Fruit fly (Drosophila melanogaster): Measurements from ENCODE around the gene Yod1.

Gene Yod1

DNA sequence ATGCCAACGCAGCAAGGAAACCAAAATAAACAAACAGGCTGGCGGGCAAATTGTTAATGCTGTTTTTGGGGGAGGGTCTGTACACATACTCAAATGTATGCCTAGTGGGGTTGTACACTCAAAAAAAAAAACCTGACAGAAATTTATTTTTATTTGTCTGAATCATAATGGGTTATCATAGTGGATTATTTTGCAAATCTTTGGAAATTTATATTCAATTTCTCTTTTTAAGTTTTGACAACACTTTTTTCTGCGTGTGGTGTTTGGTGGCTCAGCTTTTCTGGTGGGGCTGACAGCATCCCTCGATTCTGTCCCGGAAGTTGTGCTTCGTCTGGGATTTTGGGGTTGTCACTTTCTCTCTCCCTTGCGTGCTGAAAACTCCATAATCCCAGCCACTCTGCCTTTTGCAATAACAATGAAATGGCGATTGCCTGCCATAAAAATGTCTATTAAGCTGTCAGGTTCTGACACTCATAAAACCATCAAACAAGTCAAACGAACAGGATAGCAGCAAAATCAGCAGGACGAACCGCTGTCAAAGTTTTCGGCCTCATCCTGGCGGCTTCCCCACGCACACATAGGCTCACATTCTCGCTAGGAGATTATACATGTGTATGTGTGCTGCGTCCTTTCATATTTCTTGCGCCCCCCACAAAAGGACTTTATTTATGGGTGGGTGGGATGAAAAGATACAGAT, 21.4 kb downstream of the Yod1 start (continued):
- TF ChIP-seq CG7372 (GFP tag; IDR thresholded peaks at IDR 0.05): peak; percentile 76
- no peak for TF ChIP-seq stwl (tag; optimal IDR thresholded peaks at IDR 0.05)
- no peak for TF ChIP-seq twi (tag; optimal IDR thresholded peaks at IDR 0.05)
- TF ChIP-seq Xbp1 (GFP tag; optimal IDR thresholded peaks at IDR 0.05): peak; percentile 82
- TF ChIP-seq CG13775 (GFP tag; optimal IDR thresholded peaks at IDR 0.05): peak; percentile 62
- no peak for TF ChIP-seq CG15696 (tag; optimal IDR thresholded peaks at IDR 0.05)
- no peak for TF ChIP-seq pros (GFP tag; optimal IDR thresholded peaks at IDR 0.05)
- no peak for TF ChIP-seq slou (GFP tag; optimal IDR thresholded peaks at IDR 0.05)
- peak; percentile 46 for TF ChIP-seq slp2 (GFP tag; optimal IDR thresholded peaks at IDR 0.05)
- peak; percentile 66 for TF ChIP-seq CG9817 (tag; optimal IDR thresholded peaks at IDR 0.05)
- TF ChIP-seq Adf1 (GFP tag; IDR thresholded peaks at IDR 0.05): peak; percentile 46
- TF ChIP-seq Sox100B (GFP tag; optimal IDR thresholded peaks at IDR 0.05): no peak
- no peak for TF ChIP-seq Hr78 (GFP tag; optimal IDR thresholded peaks at IDR 0.05)
- TF ChIP-seq Hr39 (optimal IDR thresholded peaks at IDR 0.05): no peak
- TF ChIP-seq Mrtf (GFP tag; IDR thresholded peaks at IDR 0.05): no peak; the same call in 2 of the 3 replicates
- TF ChIP-seq Bgb (GFP tag; IDR thresholded peaks at IDR 0.05; ENCODE audit: partially characterized antibody): no peak
- 0 out of 2 replicates have a peak, but pooled peaks have one; percentile 17 for TF ChIP-seq dan (GFP tag; IDR thresholded peaks at IDR 0.05)
- no peak for TF ChIP-seq ato (GFP tag; IDR thresholded peaks at IDR 0.05; ENCODE audit: partially characterized antibody)
- TF ChIP-seq dysf (GFP tag; IDR thresholded peaks at IDR 0.05): peak; percentile 88
- peak; percentile 77 for TF ChIP-seq CG6854 (GFP tag; optimal IDR thresholded peaks at IDR 0.05)
- peak; percentile 48 for TF ChIP-seq disco-r (GFP tag; optimal IDR thresholded peaks at IDR 0.05)
- TF ChIP-seq sens (GFP tag): peak; percentile 97
- peak; percentile 70 for TF ChIP-seq ssp (GFP tag; IDR thresholded peaks at IDR 0.05)
- TF ChIP-seq Dp (GFP tag; optimal IDR thresholded peaks at IDR 0.05): no peak
- TF ChIP-seq Sry-β (GFP tag; optimal IDR thresholded peaks at IDR 0.05): no peak
- TF ChIP-seq CG7963 (GFP tag; IDR thresholded peaks at IDR 0.05; ENCODE audit: partially characterized antibody): no peak
- TF ChIP-seq CG11560 (tag; IDR thresholded peaks at IDR 0.05): peak; percentile 67; the same call in 2 of the 3 replicates
- TF ChIP-seq CTCF (GFP tag; optimal IDR thresholded peaks at IDR 0.05): no peak
- TF ChIP-seq CG6272 (GFP tag; IDR thresholded peaks at IDR 0.05): peak; percentile 63; the same call in 1 of the 2 replicates
- peak; percentile 89 for TF ChIP-seq Hmr (GFP tag; optimal IDR thresholded peaks at IDR 0.05)
- peak; percentile 73 for TF ChIP-seq bcd (GFP tag; optimal IDR thresholded peaks at IDR 0.05)
- no peak for TF ChIP-seq fd102C (GFP tag; optimal IDR thresholded peaks at IDR 0.05)
- peak; percentile 7 for TF ChIP-seq sug (tag; optimal IDR thresholded peaks at IDR 0.05)
- TF ChIP-seq CG8388 (GFP tag; optimal IDR thresholded peaks at IDR 0.05): peak; percentile 73
- peak; percentile 47 for TF ChIP-seq CG8281 (tag; optimal IDR thresholded peaks at IDR 0.05)
- TF ChIP-seq HLH4C (GFP tag; IDR thresholded peaks at IDR 0.05; ENCODE audit: partially characterized antibody): no peak
- TF ChIP-seq chm (GFP tag; IDR thresholded peaks at IDR 0.05): no peak
- peak; percentile 79 for TF ChIP-seq CG34376 (GFP tag; optimal IDR thresholded peaks at IDR 0.05)
- TF ChIP-seq CG13624 (GFP tag; optimal IDR thresholded peaks at IDR 0.05): peak; percentile 83
- TF ChIP-seq peb (GFP tag; IDR thresholded peaks at IDR 0.05): peak; percentile 58; the same call in 1 of the 2 replicates
- peak; percentile 38 for TF ChIP-seq fd3F (GFP tag; optimal IDR thresholded peaks at IDR 0.05)
- peak; percentile 21 for TF ChIP-seq nom (GFP tag; optimal IDR thresholded peaks at IDR 0.05)
- TF ChIP-seq Asciz (GFP tag; optimal IDR thresholded peaks at IDR 0.05): peak; percentile 58
- TF ChIP-seq Drgx (GFP tag; IDR thresholded peaks at IDR 0.05): peak; percentile 63
- no peak for TF ChIP-seq bbx (GFP tag; IDR thresholded peaks at IDR 0.05; ENCODE audit: partially characterized antibody)
- peak; percentile 73 for TF ChIP-seq CG9609 (GFP tag; optimal IDR thresholded peaks at IDR 0.05)
- peak; percentile 61 for TF ChIP-seq CG3407 (GFP tag; optimal IDR thresholded peaks at IDR 0.05)
- no peak for TF ChIP-seq amos (GFP tag; IDR thresholded peaks at IDR 0.05; ENCODE audit: partially characterized antibody)
- TF ChIP-seq H15 (GFP tag; IDR thresholded peaks at IDR 0.05): peak; percentile 77
- no peak for TF ChIP-seq fru (optimal IDR thresholded peaks at IDR 0.05)

Data from whole organism, embryonic.